Fruit fly (Drosophila melanogaster) whole organism, embryonic: ENCODE results near the gene Tsf1.

Experiments
- Abd-B ChIP-seq: fragments of 200-800 bp; sonication (Bioruptor generic); optimal IDR thresholded peaks from 2 replicates; lab custom pipeline; 2018; ENCODE audit warnings: missing biosample characterization, mild to moderate bottlenecking, missing genetic modification characterization, moderate library complexity
- Atf-2 ChIP-seq: fragments of 200-800 bp; sonication (Bioruptor generic); optimal IDR thresholded peaks from 2 replicates; lab custom pipeline; 2016; ENCODE audit warnings: missing biosample characterization, missing genetic modification characterization
- CG10959 ChIP-seq: fragments of 200-800 bp; sonication (Bioruptor generic); IDR thresholded peaks from 2 replicates; pipeline ENCODE4 v1.3.6; 2022; ENCODE audit warnings: missing biosample characterization, missing genetic modification characterization
- CG11398 ChIP-seq: fragments of 200-800 bp; sonication (Bioruptor generic); optimal IDR thresholded peaks from 2 replicates; lab custom pipeline; 2016; ENCODE audit warnings: missing biosample characterization, missing genetic modification characterization
- CG13287 ChIP-seq: fragments of 200-800 bp; sonication (Bioruptor generic); IDR thresholded peaks from 2 replicates; pipeline ENCODE4 v1.3.6; 2022; ENCODE audit warnings: missing biosample characterization, missing genetic modification characterization; ENCODE audit not compliant: partially characterized antibody
- CG13296 ChIP-seq: fragments of 200-800 bp; sonication (Bioruptor generic); optimal IDR thresholded peaks from 3 replicates; lab custom pipeline; 2018; ENCODE audit warnings: missing biosample characterization, mild to moderate bottlenecking, missing genetic modification characterization
- CG17802 ChIP-seq: fragments of 200-800 bp; sonication (Bioruptor generic); optimal IDR thresholded peaks from 2 replicates; lab custom pipeline; 2018; ENCODE audit warnings: missing biosample characterization, mild to moderate bottlenecking, missing genetic modification characterization, moderate library complexity
- CG18476 ChIP-seq: fragments of 200-800 bp; sonication (Bioruptor generic); optimal IDR thresholded peaks from 2 replicates; lab custom pipeline; 2016; ENCODE audit warnings: missing biosample characterization, mild to moderate bottlenecking, missing genetic modification characterization
- CG2202 ChIP-seq: fragments of 200-800 bp; sonication (Bioruptor generic); optimal IDR thresholded peaks from 2 replicates; lab custom pipeline; 2018; ENCODE audit warnings: missing biosample characterization, mild to moderate bottlenecking, missing genetic modification characterization
- CG31441 ChIP-seq: fragments of 200-800 bp; sonication (Bioruptor generic); IDR thresholded peaks from 2 replicates; pipeline ENCODE4 v1.3.6; 2022; ENCODE audit warnings: missing biosample characterization, missing genetic modification characterization
- CG4854 ChIP-seq: fragments of 200-800 bp; sonication (Bioruptor generic); optimal IDR thresholded peaks from 2 replicates; lab custom pipeline; 2016; ENCODE audit warnings: missing biosample characterization, missing genetic modification characterization, inconsistent platforms
- CG6683 ChIP-seq: fragments of 200-800 bp; sonication (Bioruptor generic); optimal IDR thresholded peaks from 2 replicates; lab custom pipeline; 2017; ENCODE audit warnings: missing biosample characterization, mild to moderate bottlenecking, missing genetic modification characterization, missing genetic modification reagents
- CG6689 ChIP-seq: fragments of 200-800 bp; sonication (Bioruptor generic); IDR thresholded peaks from 2 replicates; pipeline ENCODE4 v1.3.6; 2022; ENCODE audit warnings: missing biosample characterization, missing genetic modification characterization
- CG6791 ChIP-seq: fragments of 200-800 bp; sonication (Bioruptor generic); IDR thresholded peaks from 3 replicates; pipeline ENCODE4 v1.3.6; 2022; ENCODE audit warnings: missing biosample characterization, missing genetic modification characterization; ENCODE audit not compliant: partially characterized antibody
- CG7839 ChIP-seq: fragments of 200-800 bp; sonication (Bioruptor generic); optimal IDR thresholded peaks from 3 replicates; lab custom pipeline; 2018; ENCODE audit warnings: missing biosample characterization, mild to moderate bottlenecking, missing genetic modification characterization, moderate library complexity
- CG8290 ChIP-seq, 3 experiments: fragments of 200-800 bp; sonication (Bioruptor generic); optimal IDR thresholded peaks; 2 replicates each; lab custom pipeline; 2016 to 2019; ENCODE audit warnings: missing biosample characterization in 3 of 3, missing genetic modification characterization in 3 of 3, mild to moderate bottlenecking in 2 of 3, moderate library complexity in 1 of 3
- Dll ChIP-seq: fragments of 200-800 bp; sonication (Bioruptor generic); IDR thresholded peaks from 4 replicates; pipeline ENCODE4 v1.3.6; 2022; ENCODE audit warnings: missing biosample characterization, missing genetic modification characterization; ENCODE audit not compliant: partially characterized antibody
- Fer1 ChIP-seq: fragments of 200-800 bp; sonication (Bioruptor generic); optimal IDR thresholded peaks from 2 replicates; lab custom pipeline; 2017; ENCODE audit warnings: missing biosample characterization, mild to moderate bottlenecking, missing genetic modification characterization
- Fer3 ChIP-seq: fragments of 200-800 bp; sonication (Bioruptor generic); optimal IDR thresholded peaks from 2 replicates; lab custom pipeline; 2018; ENCODE audit warnings: missing biosample characterization, mild to moderate bottlenecking, missing genetic modification characterization, moderate library complexity
- Gsc ChIP-seq: fragments of 200-800 bp; sonication (Bioruptor generic); IDR thresholded peaks from 2 replicates; pipeline ENCODE4 v1.3.6; 2022; ENCODE audit warnings: missing biosample characterization, missing genetic modification characterization
- HHEX ChIP-seq: fragments of 200-800 bp; sonication (Bioruptor generic); optimal IDR thresholded peaks from 3 replicates; lab custom pipeline; 2017; ENCODE audit warnings: missing biosample characterization, mild to moderate bottlenecking, missing genetic modification characterization, missing genetic modification reagents
- Hmr ChIP-seq: fragments of 200-800 bp; sonication (Bioruptor generic); optimal IDR thresholded peaks from 3 replicates; lab custom pipeline; 2017; ENCODE audit warnings: mild to moderate bottlenecking, missing biosample characterization, missing genetic modification reagents, missing genetic modification characterization
- Nf-YB ChIP-seq: fragments of 200-800 bp; sonication (Bioruptor generic); optimal IDR thresholded peaks from 3 replicates; lab custom pipeline; 2019; ENCODE audit warnings: missing biosample characterization, mild to moderate bottlenecking, missing genetic modification characterization, moderate library complexity
- Oaz ChIP-seq: fragments of 200-800 bp; sonication (Bioruptor generic); IDR thresholded peaks from 2 replicates; pipeline ENCODE4 v1.3.6; 2022; ENCODE audit warnings: missing biosample characterization, missing genetic modification characterization
- Oli ChIP-seq: fragments of 200-800 bp; sonication (Bioruptor generic); optimal IDR thresholded peaks from 2 replicates; lab custom pipeline; 2018; ENCODE audit warnings: missing biosample characterization, mild to moderate bottlenecking, missing genetic modification characterization, moderate library complexity
- Ptx1 ChIP-seq: fragments of 200-800 bp; sonication (Bioruptor generic); IDR thresholded peaks from 2 replicates; pipeline ENCODE4 v1.3.6; 2022; ENCODE audit warnings: missing biosample characterization, missing genetic modification characterization
- Sry-δ ChIP-seq: fragments of 200-800 bp; sonication (Bioruptor generic); optimal IDR thresholded peaks from 2 replicates; lab custom pipeline; 2016; ENCODE audit warnings: missing biosample characterization, missing genetic modification characterization
- Trl ChIP-seq, 3 experiments: fragments of >200 bp in 2 of 3; fragments of 200-800 bp in 1 of 3; sonication (Bioruptor generic) in 1 of 3; optimal IDR thresholded peaks; 2 replicates in 1 of 3; 3 replicates in 2 of 3; lab custom pipeline; 2016 to 2017; ENCODE audit warnings: missing biosample characterization in 1 of 3, missing genetic modification characterization in 1 of 3
- ac ChIP-seq: fragments of 200-800 bp; sonication (Bioruptor generic); optimal IDR thresholded peaks from 3 replicates; lab custom pipeline; 2017; ENCODE audit warnings: missing biosample characterization, mild to moderate bottlenecking, missing genetic modification characterization
- al ChIP-seq: fragments of 200-800 bp; sonication (Bioruptor generic); IDR thresholded peaks from 2 replicates; pipeline ENCODE4 v1.3.6; 2022; ENCODE audit warnings: missing biosample characterization, missing genetic modification characterization
- bowl ChIP-seq: fragments of 200-800 bp; sonication (Bioruptor generic); IDR thresholded peaks from 2 replicates; pipeline ENCODE4 v1.3.6; 2022; ENCODE audit warnings: missing biosample characterization, missing genetic modification characterization
- crol ChIP-seq: fragments of 200-800 bp; sonication (Bioruptor generic); IDR thresholded peaks from 2 replicates; pipeline ENCODE4 v1.3.6; 2022; ENCODE audit warnings: missing biosample characterization, missing genetic modification characterization
- dimm ChIP-seq: fragments of 200-800 bp; sonication (Bioruptor generic); IDR thresholded peaks from 2 replicates; pipeline ENCODE4 v1.3.6; 2022; ENCODE audit warnings: missing biosample characterization, missing genetic modification characterization
- dmrt11E ChIP-seq: fragments of 200-800 bp; sonication (Bioruptor generic); optimal IDR thresholded peaks from 3 replicates; lab custom pipeline; 2018; ENCODE audit warnings: missing biosample characterization, mild to moderate bottlenecking, missing genetic modification characterization, moderate library complexity
- gro ChIP-seq: fragments of 200-800 bp; sonication (Bioruptor generic); optimal IDR thresholded peaks from 2 replicates; lab custom pipeline; 2016; ENCODE audit warnings: missing biosample characterization, missing genetic modification characterization
- kni ChIP-seq: fragments of 200-800 bp; sonication (Bioruptor generic); optimal IDR thresholded peaks from 3 replicates; lab custom pipeline; 2017; ENCODE audit warnings: mild to moderate bottlenecking, missing biosample characterization, missing genetic modification reagents, missing genetic modification characterization
- mirr ChIP-seq: fragments of 200-800 bp; sonication (Bioruptor generic); optimal IDR thresholded peaks from 3 replicates; lab custom pipeline; 2018; ENCODE audit warnings: missing biosample characterization, mild to moderate bottlenecking, missing genetic modification characterization
- nerfin-1 ChIP-seq: fragments of 200-800 bp; sonication (Bioruptor generic); optimal IDR thresholded peaks from 3 replicates; lab custom pipeline; 2019; ENCODE audit warnings: missing biosample characterization, mild to moderate bottlenecking, missing genetic modification characterization, moderate library complexity
- onecut ChIP-seq: fragments of 200-800 bp; sonication (Bioruptor generic); IDR thresholded peaks from 2 replicates; pipeline ENCODE4 v1.3.6; 2022; ENCODE audit warnings: missing biosample characterization, missing genetic modification characterization
- pho ChIP-seq: fragments of 200-800 bp; sonication (Bioruptor generic); optimal IDR thresholded peaks from 2 replicates; lab custom pipeline; 2016; ENCODE audit warnings: missing biosample characterization, missing genetic modification characterization
- pnt ChIP-seq: fragments of 200-800 bp; sonication (Bioruptor generic); optimal IDR thresholded peaks from 3 replicates; lab custom pipeline; 2016; ENCODE audit warnings: missing biosample characterization, missing genetic modification characterization
- prd ChIP-seq, 3 experiments: fragments of >200 bp in 2 of 3; fragments of 200-800 bp in 1 of 3; sonication (Bioruptor generic) in 1 of 3; optimal IDR thresholded peaks in 2 of 3; IDR thresholded peaks in 1 of 3; 2 replicates in 2 of 3; 3 replicates in 1 of 3; pipeline versions ENCODE4 v1.3.6 to Lab custom; 2017 to 2022; ENCODE audit warnings: missing biosample characterization in 1 of 3, missing genetic modification characterization in 1 of 3
- pum ChIP-seq: fragments of 200-800 bp; sonication (Bioruptor generic); optimal IDR thresholded peaks from 2 replicates; lab custom pipeline; 2016; ENCODE audit warnings: missing biosample characterization, missing genetic modification characterization
- salm ChIP-seq: fragments of 200-800 bp; sonication (Bioruptor generic); optimal IDR thresholded peaks from 2 replicates; lab custom pipeline; 2018; ENCODE audit warnings: missing biosample characterization, mild to moderate bottlenecking, missing genetic modification characterization
- shn ChIP-seq: fragments of 200-800 bp; sonication (Bioruptor generic); optimal IDR thresholded peaks from 3 replicates; lab custom pipeline; 2016; ENCODE audit warnings: missing biosample characterization, missing genetic modification characterization
- sim ChIP-seq: fragments of 200-800 bp; sonication (Bioruptor generic); IDR thresholded peaks from 2 replicates; pipeline ENCODE4 v1.3.6; 2022; ENCODE audit warnings: missing biosample characterization, missing genetic modification characterization
- slbo ChIP-seq: fragments of 200-800 bp; sonication (Bioruptor generic); IDR thresholded peaks from 2 replicates; pipeline ENCODE4 v1.3.6; 2022; ENCODE audit warnings: missing biosample characterization, missing genetic modification characterization
- trem ChIP-seq: fragments of 200-800 bp; optimal IDR thresholded peaks from 3 replicates; lab custom pipeline; 2019; ENCODE audit warnings: missing biosample characterization, mild to moderate bottlenecking, missing genetic modification characterization, moderate library complexity
- vvl ChIP-seq: fragments of 200-800 bp; sonication (Bioruptor generic); IDR thresholded peaks from 2 replicates; pipeline ENCODE4 v1.3.6; 2022; ENCODE audit warnings: missing biosample characterization, missing genetic modification characterization
- zf30C ChIP-seq: fragments of 200-800 bp; sonication (Bioruptor generic); optimal IDR thresholded peaks from 3 replicates; lab custom pipeline; 2018; ENCODE audit warnings: missing biosample characterization, mild to moderate bottlenecking, missing genetic modification characterization

Gene Tsf1

dm6 chrX:18374421-18374935 lies 12.4 kb upstream of the Tsf1 start:
- TF ChIP-seq onecut (GFP tag; lab: Robert Waterston, UW) (no peak), CG13296 (no peak), Fer3 (tag; lab: Kevin White, UChicago) (no peak), HHEX (GFP tag; lab: Kevin White, UChicago) (no peak), dimm (no peak), CG4854 (no peak), salm (tag; lab: Kevin White, UChicago) (no peak), Dll (no peak), pnt (GFP tag; lab: Kevin White, UChicago) (no peak), CG11398 (GFP tag; lab: Kevin White, UChicago) (no peak), Nf-YB (GFP tag; lab: Kevin White, UChicago) (no peak), al (GFP tag; lab: Robert Waterston, UW) (no peak), CG7839 (no peak), CG6791 (GFP tag; lab: Robert Waterston, UW) (no peak), mirr (GFP tag; lab: Kevin White, UChicago) (peak; percentile 36), Fer1 (GFP tag; lab: Kevin White, UChicago) (no peak), slbo (GFP tag; lab: Robert Waterston, UW) (no peak), prd (optimal IDR thresholded peaks at IDR 0.05; lab: Kevin White, UChicago) (no peak), prd (GFP tag; IDR thresholded peaks at IDR 0.05; lab: Robert Waterston, UW) (no peak), Atf-2 (no peak), sim (GFP tag; lab: Robert Waterston, UW) (no peak), Sry-δ (GFP tag; lab: Kevin White, UChicago) (no peak), Gsc (no peak), Trl (optimal IDR thresholded peaks at IDR 0.05; lab: Kevin White, UChicago) (peak in 1 of 2 experiments; percentile 56), Trl (GFP tag; optimal IDR thresholded peaks at IDR 0.05; lab: Kevin White, UChicago) (no peak), pho (GFP tag; lab: Kevin White, UChicago) (no peak), shn (GFP tag; lab: Kevin White, UChicago) (no peak), CG18476 (GFP tag; lab: Kevin White, UChicago) (no peak), zf30C (GFP tag; lab: Kevin White, UChicago) (no peak), nerfin-1 (tag; lab: Kevin White, UChicago) (no peak), Oaz (GFP tag; lab: Robert Waterston, UW) (no peak), CG8290 (GFP tag; optimal IDR thresholded peaks at IDR 0.05; lab: Kevin White, UChicago) (no peak), CG8290 (tag; optimal IDR thresholded peaks at IDR 0.05; lab: Kevin White, UChicago) (no peak), CG13287 (GFP tag; lab: Robert Waterston, UW) (no peak), CG6689 (GFP tag; lab: Robert Waterston, UW) (no peak), Oli (tag; lab: Kevin White, UChicago) (no peak), trem (tag; lab: Kevin White, UChicago) (no peak), gro (GFP tag; lab: Kevin White, UChicago) (no peak), vvl (peak; percentile 37; the same call in 1 of the 2 replicates), dmrt11E (tag; lab: Kevin White, UChicago) (no peak), Ptx1 (no peak), Abd-B (GFP tag; lab: Kevin White, UChicago) (no peak), ac (GFP tag; lab: Kevin White, UChicago) (no peak), pum (no peak), bowl (GFP tag; lab: Robert Waterston, UW) (no peak), CG17802 (tag; lab: Kevin White, UChicago) (no peak), CG31441 (GFP tag; lab: Robert Waterston, UW) (no peak), CG2202 (tag; lab: Kevin White, UChicago) (no peak), kni (GFP tag; lab: Kevin White, UChicago) (no peak), CG10959 (GFP tag; lab: Robert Waterston, UW) (no peak), crol (GFP tag; lab: Robert Waterston, UW) (peak; percentile 73), Hmr (GFP tag; lab: Kevin White, UChicago) (no peak), CG6683 (GFP tag; lab: Kevin White, UChicago) (no peak)
